Fruit fly (Drosophila melanogaster) whole organism: Measurements from ENCODE around the gene CG9777.

ENCODE experiments used
- CG8478 ChIP-seq: fragments of >200 bp; optimal IDR thresholded peaks from 2 replicates; lab custom pipeline; 2018; ENCODE audit warnings: inconsistent platforms
- Dll ChIP-seq: fragments of >200 bp; optimal IDR thresholded peaks from 2 replicates; lab custom pipeline; 2017
- EcR ChIP-seq, 2 experiments: fragments of >200 bp; optimal IDR thresholded peaks; 2 replicates each; lab custom pipeline; 2017; ENCODE audit warnings: missing biosample characterization in 2 of 2, missing genetic modification characterization in 2 of 2, missing genetic modification reagents in 2 of 2
- pan ChIP-seq: fragments of >200 bp; optimal IDR thresholded peaks from 2 replicates; lab custom pipeline; 2017
- psq ChIP-seq: fragments of >200 bp; optimal IDR thresholded peaks from 2 replicates; lab custom pipeline; 2017
- usp ChIP-seq: fragments of >200 bp; optimal IDR thresholded peaks from 2 replicates; lab custom pipeline; 2017; ENCODE audit warnings: missing biosample characterization, missing genetic modification characterization, mixed read lengths

CG9777 gene

dm6 chrX:16641101-16641420 lies 9.0 kb upstream of the CG9777 start:
- no peak for TF ChIP-seq usp (GFP tag; lab: Kevin White, UChicago)
- no peak for TF ChIP-seq EcR (GFP tag; optimal IDR thresholded peaks at IDR 0.05; lab: Kevin White, UChicago)
- no peak for TF ChIP-seq CG8478
- TF ChIP-seq psq, result no peak
- no peak for TF ChIP-seq pan
- no peak for TF ChIP-seq Dll (lab: Kevin White, UChicago)

dm6 chrX:16640260-16641100 lies 8.4 kb upstream of the CG9777 start, which contains the start of the genes SNRPG and mthl1:
SNRPG (minus strand) TSS chrX:16640419.
mthl1 (plus strand) TSS chrX:16640968.
- TF ChIP-seq psq (no peak), EcR (GFP tag; optimal IDR thresholded peaks at IDR 0.05; lab: Kevin White, UChicago) (no peak), usp (GFP tag; lab: Kevin White, UChicago) (no peak), CG8478 (no peak), Dll (lab: Kevin White, UChicago) (no peak), pan (no peak)

DNA sequence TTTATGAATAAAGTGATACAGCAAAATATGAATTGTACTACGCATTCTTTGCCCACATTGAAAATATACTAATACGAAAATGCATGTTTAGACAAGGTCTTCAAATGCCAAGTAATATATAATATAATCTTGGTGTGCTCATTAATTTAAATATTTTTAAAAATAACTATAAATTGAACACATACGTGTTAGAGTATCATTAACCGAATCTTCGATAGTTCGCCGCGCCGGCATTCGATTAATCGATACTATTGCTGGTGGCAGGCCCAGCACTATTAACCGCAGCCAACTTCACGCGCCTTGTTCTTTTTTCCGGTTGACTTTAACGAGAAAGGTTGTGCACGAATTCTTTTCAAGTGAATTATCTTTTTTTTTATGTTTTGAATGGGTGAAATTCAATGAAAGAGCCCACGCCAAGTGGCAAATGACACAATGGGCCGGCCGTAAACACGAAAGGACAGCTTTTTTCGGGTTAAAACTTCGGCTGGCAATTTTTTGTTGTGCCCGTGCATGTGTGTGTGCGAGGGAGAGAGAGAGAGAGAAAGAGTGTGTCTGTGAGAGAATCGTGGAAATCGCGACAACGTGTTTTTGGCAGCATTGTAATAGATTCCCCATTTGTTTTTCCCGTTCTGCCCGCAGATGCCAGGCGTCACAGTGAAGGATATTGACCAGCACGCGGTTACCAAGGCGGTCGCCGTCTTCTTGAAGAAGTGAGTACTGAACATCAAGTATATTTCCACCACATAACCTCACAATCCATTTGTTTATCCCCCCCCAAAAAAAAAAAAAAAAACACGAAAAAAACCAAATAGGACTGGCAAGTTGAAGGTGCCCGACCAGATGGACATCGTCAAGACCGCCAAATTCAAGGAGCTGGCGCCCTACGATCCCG lies 5.8 kb upstream of the CG9777 start, which contains the start of gene RpS19a:
Gene RpS19a, plus strand, starts transcription at position 301 of the 892 bp plus-strand sequence.
- no peak for TF ChIP-seq pan
- TF ChIP-seq CG8478, result no peak
- TF ChIP-seq EcR (GFP tag; optimal IDR thresholded peaks at IDR 0.05; lab: Kevin White, UChicago), result no peak
- TF ChIP-seq psq, result no peak
- no peak for TF ChIP-seq Dll (lab: Kevin White, UChicago)
- TF ChIP-seq usp (GFP tag; lab: Kevin White, UChicago), result no peak

DNA sequence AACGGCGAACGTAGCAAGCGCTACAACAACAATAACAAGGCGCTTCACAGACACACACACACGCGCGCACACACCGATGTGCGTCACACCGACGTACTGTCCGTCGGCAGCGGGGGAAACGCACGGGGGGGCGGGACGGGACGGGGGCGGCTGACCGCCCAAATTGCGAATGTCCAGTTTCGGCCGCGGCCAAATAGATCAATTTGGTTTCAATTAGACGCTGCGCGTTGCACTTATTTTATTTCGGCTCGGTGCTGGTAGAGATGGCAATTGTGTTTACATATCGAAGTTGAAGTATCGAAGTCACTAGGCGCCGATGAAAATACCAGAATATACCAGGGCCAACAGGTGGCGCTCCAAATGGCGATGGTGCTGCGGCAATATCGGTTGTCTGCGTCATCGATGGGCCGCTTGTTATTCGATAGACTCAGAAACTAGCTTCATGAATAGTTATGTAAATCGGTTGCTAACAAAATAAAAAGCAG lies 5.1 kb upstream of the CG9777 start, which contains the start of gene Rok:
Gene Rok, minus strand, starts transcription at position 309 of the 485 bp plus-strand sequence.
- TF ChIP-seq psq (no peak), pan (no peak), usp (GFP tag; lab: Kevin White, UChicago) (no peak), EcR (GFP tag; optimal IDR thresholded peaks at IDR 0.05; lab: Kevin White, UChicago) (no peak), CG8478 (no peak), Dll (lab: Kevin White, UChicago) (no peak)

DNA sequence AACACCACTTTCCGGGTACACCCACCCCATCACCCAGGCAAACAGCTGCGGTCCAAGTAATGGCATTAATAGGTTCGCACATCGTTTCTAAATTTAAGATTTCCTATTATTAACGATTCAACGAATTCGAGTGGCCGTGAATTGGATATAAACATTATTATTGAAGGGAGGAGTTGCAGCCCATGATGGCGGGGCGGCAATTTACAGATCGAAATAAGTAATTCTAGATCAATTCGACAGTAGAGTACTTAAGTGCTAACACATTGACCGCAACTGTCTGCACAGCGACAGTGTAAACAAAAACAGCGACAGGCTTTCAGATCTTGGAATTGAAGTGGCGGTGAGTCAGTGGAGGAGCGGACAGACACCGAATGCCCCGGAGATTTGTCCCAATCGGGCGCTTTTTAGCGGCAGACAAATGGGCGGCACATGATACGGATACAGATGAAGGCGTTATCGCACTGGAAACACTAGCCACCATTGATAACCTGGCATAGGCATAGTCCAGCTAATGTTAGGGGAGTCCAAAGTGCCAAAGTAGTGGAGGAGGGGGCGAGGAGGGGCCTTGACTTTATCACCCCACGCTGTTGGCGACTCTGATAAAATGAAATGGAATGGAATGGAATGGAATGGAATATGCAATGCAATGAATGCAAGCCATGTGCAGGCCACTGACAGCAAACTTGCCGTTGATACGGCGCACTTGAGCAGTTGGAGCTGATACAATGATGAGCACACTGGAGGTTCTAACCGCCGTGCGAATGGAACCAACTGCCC lies 1.3 kb upstream of the CG9777 start:
- no peak for TF ChIP-seq psq
- TF ChIP-seq pan, result no peak
- TF ChIP-seq Dll (lab: Kevin White, UChicago), result no peak
- no peak for TF ChIP-seq usp (GFP tag; lab: Kevin White, UChicago)
- TF ChIP-seq EcR (GFP tag; optimal IDR thresholded peaks at IDR 0.05; lab: Kevin White, UChicago), result no peak
- no peak for TF ChIP-seq CG8478

- TF ChIP-seq Dll (lab: Kevin White, UChicago) (no peak), EcR (GFP tag; optimal IDR thresholded peaks at IDR 0.05; lab: Kevin White, UChicago) (no peak), CG8478 (no peak), usp (GFP tag; lab: Kevin White, UChicago) (no peak), psq (no peak), pan (no peak)
Measured at dm6 chrX:16624519-16624918, 7.5 kb downstream of the CG9777 start.

DNA sequence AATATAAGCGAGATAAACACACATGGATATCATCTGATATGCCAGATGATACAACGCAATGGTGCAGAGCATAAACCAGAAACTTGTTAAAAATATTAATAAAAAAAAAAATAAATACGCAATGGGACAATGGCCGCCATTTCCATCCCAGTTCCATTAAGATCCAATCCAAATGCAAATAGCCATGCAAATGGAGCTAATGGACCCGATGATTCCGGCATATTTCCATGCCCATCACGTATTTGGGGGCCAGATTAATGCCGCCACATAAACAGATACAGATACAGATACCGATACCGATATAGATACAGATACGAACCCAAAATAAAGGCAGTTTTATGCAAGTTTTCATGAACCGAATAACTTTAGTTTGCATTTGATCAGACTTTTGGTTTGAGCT lies 8.5 kb downstream of the CG9777 start:
- TF ChIP-seq usp (GFP tag; lab: Kevin White, UChicago), result no peak
- no peak for TF ChIP-seq EcR (GFP tag; optimal IDR thresholded peaks at IDR 0.05; lab: Kevin White, UChicago)
- no peak for TF ChIP-seq Dll (lab: Kevin White, UChicago)
- no peak for TF ChIP-seq psq
- TF ChIP-seq pan, result no peak
- TF ChIP-seq CG8478, result no peak

DNA sequence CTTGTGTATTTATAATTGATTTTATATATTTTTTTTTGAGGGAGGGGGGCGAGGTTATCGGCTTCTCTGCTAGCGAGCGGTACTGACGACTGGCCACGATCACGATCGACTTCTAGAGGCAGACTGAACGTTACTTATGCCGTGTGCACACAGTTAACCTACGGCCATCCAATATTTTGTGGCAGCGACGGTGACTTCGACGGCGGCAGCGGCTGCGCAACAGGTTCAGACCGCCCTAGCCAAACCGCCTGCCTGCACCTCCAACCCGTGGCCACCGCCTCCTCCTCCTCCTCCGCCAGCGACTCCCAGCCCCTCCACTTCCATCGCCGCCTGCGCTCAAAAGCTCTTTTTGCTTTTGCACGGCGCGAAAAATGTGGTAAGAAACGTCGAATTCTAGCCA lies 10.6 kb downstream of the CG9777 start, which contains the start of gene CG9782:
Gene CG9782, minus strand, starts transcription at position 128 of the 400 bp plus-strand sequence.
- no peak for TF ChIP-seq psq
- no peak for TF ChIP-seq EcR (GFP tag; optimal IDR thresholded peaks at IDR 0.05; lab: Kevin White, UChicago)
- no peak for TF ChIP-seq Dll (lab: Kevin White, UChicago)
- no peak for TF ChIP-seq pan

dm6 chrX:16618724-16619123 lies 13.3 kb downstream of the CG9777 start:
- no peak for TF ChIP-seq CG8478
- TF ChIP-seq Dll (lab: Kevin White, UChicago), result no peak
- no peak for TF ChIP-seq pan

DNA sequence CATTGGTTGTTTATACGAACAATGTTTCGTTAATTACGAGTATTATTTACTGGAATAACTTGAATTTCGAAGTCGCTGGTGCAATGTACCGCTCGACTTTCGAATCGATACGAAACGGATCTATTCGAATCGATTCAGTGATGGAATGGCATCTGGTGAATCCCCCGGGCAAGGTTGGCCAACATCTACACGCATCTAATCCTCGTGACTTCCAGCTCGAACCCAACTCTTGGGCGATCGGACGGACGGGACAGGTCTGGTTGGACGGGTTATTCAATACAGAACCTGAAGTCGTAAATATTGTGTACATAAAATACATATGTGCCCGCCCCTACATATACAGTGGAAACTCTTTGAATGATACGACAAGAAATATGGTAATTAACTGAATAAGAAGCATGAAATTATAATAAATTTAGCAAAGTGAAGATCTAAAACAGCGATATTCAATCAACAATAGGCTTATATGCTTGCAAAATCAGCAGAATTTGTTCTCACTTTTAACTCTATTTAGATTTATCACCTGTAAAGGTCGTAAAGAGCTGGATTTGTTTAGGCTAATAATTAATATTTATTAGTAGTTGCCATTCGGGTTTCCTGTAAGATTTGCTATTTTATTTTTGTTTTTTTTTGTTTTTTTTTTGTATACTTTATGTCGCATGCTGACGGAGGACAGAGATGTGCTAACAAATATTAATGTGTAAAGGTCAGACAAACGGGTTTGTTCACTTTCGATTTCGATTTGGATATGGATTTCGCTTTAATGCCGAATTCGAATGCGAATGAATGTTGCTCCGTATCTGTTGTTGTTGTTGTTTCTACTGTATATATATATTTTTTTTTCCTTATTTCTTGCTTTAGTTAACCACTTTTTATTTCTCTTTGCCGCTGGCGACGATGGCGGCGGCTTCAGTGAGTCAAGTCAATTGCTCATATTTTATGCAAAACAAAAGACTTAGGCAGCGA lies 15.0 kb downstream of the CG9777 start:
- no peak for TF ChIP-seq psq
- no peak for TF ChIP-seq Dll (lab: Kevin White, UChicago)

DNA sequence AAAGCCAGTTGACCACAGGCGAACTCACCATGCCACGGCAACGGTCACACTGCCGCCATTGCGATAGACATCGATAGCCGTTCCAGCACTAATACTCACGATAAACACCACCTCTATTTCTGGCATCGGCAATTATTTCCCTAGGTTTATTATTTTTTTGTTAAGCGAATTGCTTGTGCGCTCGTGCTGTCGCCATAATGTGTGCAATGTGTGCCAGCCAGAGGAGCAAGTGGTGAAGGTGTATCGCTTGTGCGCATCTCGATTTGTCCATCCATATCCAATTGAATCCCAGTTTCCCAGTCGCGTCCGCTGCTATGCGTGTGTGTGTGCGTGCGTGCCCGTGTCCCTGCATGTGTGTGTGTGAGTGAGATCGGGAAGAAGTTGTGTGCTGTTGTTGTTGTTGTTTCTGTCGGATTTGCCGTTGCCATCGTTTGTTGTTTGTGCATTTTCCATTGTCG lies 21.4 kb downstream of the CG9777 start, which contains the start of gene mbt:
Gene mbt, plus strand, starts transcription at position 85 of the 458 bp plus-strand sequence.
- no peak for TF ChIP-seq usp (GFP tag; lab: Kevin White, UChicago)
- TF ChIP-seq EcR (GFP tag; optimal IDR thresholded peaks at IDR 0.05; lab: Kevin White, UChicago), result no peak
- no peak for TF ChIP-seq pan
- no peak for TF ChIP-seq psq
- no peak for TF ChIP-seq Dll (lab: Kevin White, UChicago)
